Worm (Caenorhabditis elegans): ENCODE measurements around the gene R05D8.11.

The R05D8.11 gene

DNA sequence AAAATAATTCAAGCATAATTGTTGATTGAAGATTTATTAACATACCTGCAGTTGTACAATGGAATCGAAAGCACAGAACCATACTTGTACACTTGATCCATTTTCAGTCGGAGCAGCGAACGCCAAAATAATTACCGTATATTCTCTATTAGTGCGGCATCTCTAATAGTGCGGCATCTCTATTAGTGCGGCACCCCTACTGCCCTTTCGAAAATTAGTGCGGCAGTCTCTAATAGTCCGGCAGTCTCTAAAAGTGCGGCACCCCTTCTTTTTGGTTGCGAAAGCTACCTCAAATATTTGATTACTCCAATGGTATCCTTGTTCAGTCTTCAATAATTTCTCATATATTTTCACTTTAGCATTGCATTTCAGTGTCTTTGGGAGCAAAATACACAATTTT, 37.4 kb upstream of the R05D8.11 start, which contains the start of gene srt-34:
Gene srt-34 (minus strand): TSS at position 101 of the 400 bp plus-strand sequence.
- TF ChIP-seq attf-3 (GFP tag; conservative IDR thresholded peaks at IDR 0.05) (no peak), rcor-1 (GFP tag; IDR thresholded peaks at IDR 0.05) (no peak)

DNA sequence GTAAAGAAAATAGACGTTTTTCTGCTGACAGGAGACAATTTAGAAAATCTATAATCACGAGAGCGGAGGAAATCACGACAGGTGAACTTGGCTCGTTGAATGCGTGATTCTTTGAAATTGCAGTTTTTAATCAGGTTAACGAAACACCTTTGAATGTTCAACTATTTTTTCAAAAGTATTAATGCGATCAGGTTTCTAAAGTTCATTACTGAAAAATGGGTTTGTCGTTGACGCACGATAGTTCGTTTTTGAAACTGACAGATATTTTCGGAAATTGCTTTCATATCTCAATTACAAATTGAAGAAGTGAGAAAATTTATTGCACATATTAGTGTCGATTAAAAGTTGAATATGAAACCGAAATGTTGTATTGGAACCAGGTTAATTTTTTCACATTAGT, 35.3 kb upstream of the R05D8.11 start, which contains the start of gene F54E2.5:
Gene F54E2.5 (minus strand): TSS at position 101 of the 400 bp plus-strand sequence.
- TF ChIP-seq hlh-12 (tag; optimal IDR thresholded peaks at IDR 0.05) (no peak), tlf-1 (GFP tag; optimal IDR thresholded peaks at IDR 0.05) (no peak), F49E8.2 (tag; optimal IDR thresholded peaks at IDR 0.05; ENCODE audit: insufficient read depth) (no peak), F39B2.1 (GFP tag; IDR thresholded peaks at IDR 0.05) (no peak), Y95B8A.8 (GFP tag; IDR thresholded peaks at IDR 0.05) (no peak), egrh-3 (GFP tag; IDR thresholded peaks at IDR 0.05) (no peak), nhr-179 (tag; optimal IDR thresholded peaks at IDR 0.05) (no peak), K11D2.4 (GFP tag; IDR thresholded peaks at IDR 0.05) (no peak), xnd-1 (tag; optimal IDR thresholded peaks at IDR 0.05) (no peak), lin-54 (GFP tag; optimal IDR thresholded peaks at IDR 0.05) (no peak), F52B5.7 (tag; optimal IDR thresholded peaks at IDR 0.05) (no peak), gei-17 (GFP tag; optimal IDR thresholded peaks at IDR 0.05) (no peak), zfh-2 (GFP tag; conservative IDR thresholded peaks at IDR 0.05) (no peak), unc-130 (GFP tag; optimal IDR thresholded peaks at IDR 0.05) (no peak), Y53G8AR.9 (GFP tag; conservative IDR thresholded peaks at IDR 0.05) (no peak), F57A8.1 (GFP tag; optimal IDR thresholded peaks at IDR 0.05) (no peak)

DNA sequence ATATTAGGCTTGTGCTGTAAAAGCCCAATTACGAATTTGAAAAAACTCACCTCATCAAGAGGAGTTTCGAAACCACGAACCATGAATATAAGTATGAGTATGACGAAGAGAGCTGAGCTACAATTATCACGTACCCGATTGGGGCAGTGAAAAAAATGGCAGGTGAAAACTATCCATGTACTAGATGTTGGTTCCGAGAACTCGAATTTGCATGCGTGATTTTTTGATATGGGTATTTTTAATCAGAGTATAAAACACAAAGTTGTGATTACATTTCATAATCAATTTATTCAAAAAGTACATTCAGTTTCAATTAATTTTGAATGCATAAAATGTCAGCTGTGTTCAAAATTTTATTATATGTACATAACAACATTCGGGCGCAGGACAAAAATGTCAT, 33.2 kb upstream of the R05D8.11 start, which contains the start of gene F54E2.9:
Gene F54E2.9 (minus strand): TSS at position 132 of the 400 bp plus-strand sequence.
- TF ChIP-seq ceh-58 (GFP tag; IDR thresholded peaks at IDR 0.05) (no peak), nfya-2 (GFP tag; IDR thresholded peaks at IDR 0.05) (no peak), F57C9.4 (tag; optimal IDR thresholded peaks at IDR 0.05) (no peak), ztf-28 (GFP tag; IDR thresholded peaks at IDR 0.05) (no peak), athp-1 (tag; optimal IDR thresholded peaks at IDR 0.05) (no peak), hsf-1 (GFP tag; IDR thresholded peaks at IDR 0.05) (no peak), C06A6.2 (GFP tag; conservative IDR thresholded peaks at IDR 0.05) (no peak), F23B12.7 (tag; optimal IDR thresholded peaks at IDR 0.05; ENCODE audit: insufficient read depth) (no peak), madf-3 (GFP tag; IDR thresholded peaks at IDR 0.05) (no peak), bed-1 (GFP tag; IDR thresholded peaks at IDR 0.05) (no peak), tbx-9 (tag; optimal IDR thresholded peaks at IDR 0.05; ENCODE audit: borderline replicate concordance) (no peak), hmg-1.2 (GFP tag; IDR thresholded peaks at IDR 0.05) (no peak), atf-7 (tag; optimal IDR thresholded peaks at IDR 0.05) (no peak), Y53G8AR.9 (GFP tag; conservative IDR thresholded peaks at IDR 0.05) (no peak), ceh-100 (GFP tag; IDR thresholded peaks at IDR 0.05) (no peak)

- TF ChIP-seq ceh-100 (GFP tag; IDR thresholded peaks at IDR 0.05): no peak
- no peak for TF ChIP-seq unc-130 (GFP tag; optimal IDR thresholded peaks at IDR 0.05)
- no peak for TF ChIP-seq egl-44 (GFP tag; IDR thresholded peaks at IDR 0.05)
- TF ChIP-seq Y53G8AR.9 (GFP tag; conservative IDR thresholded peaks at IDR 0.05): no peak
- TF ChIP-seq F33H1.4 (GFP tag; IDR thresholded peaks at IDR 0.05): no peak
- TF ChIP-seq nhr-80 (tag; optimal IDR thresholded peaks at IDR 0.05): peak; percentile 82
- TF ChIP-seq attf-6 (GFP tag; IDR thresholded peaks at IDR 0.05): no peak
- TF ChIP-seq C06A6.2 (GFP tag; conservative IDR thresholded peaks at IDR 0.05): no peak
- TF ChIP-seq F23B12.7 (tag; optimal IDR thresholded peaks at IDR 0.05; ENCODE audit: insufficient read depth): no peak
- TF ChIP-seq rcor-1 (GFP tag; IDR thresholded peaks at IDR 0.05): no peak
- TF ChIP-seq hmg-20 (GFP tag; IDR thresholded peaks at IDR 0.05): no peak
- TF ChIP-seq efl-1 (GFP tag; optimal IDR thresholded peaks at IDR 0.05): no peak
- no peak for TF ChIP-seq gei-17 (GFP tag; optimal IDR thresholded peaks at IDR 0.05)
- no peak for TF ChIP-seq atf-7 (tag; optimal IDR thresholded peaks at IDR 0.05)
- TF ChIP-seq lin-35 (GFP tag; optimal IDR thresholded peaks at IDR 0.05): no peak
- TF ChIP-seq hsf-1 (GFP tag; IDR thresholded peaks at IDR 0.05): no peak
- TF ChIP-seq cebp-1 (GFP tag; IDR thresholded peaks at IDR 0.05): peak; percentile 87
- TF ChIP-seq cebp-1 (tag; optimal IDR thresholded peaks at IDR 0.05): no peak
These were observed 29.5 kb upstream of the R05D8.11 start, which contains the start of gene F54E2.1 for ce11 chrV:2810164-2810563. Gene F54E2.1, plus strand, starts transcription at chrV:2810398.

Measured in whole organism, young adult.